Worm (Caenorhabditis elegans): Measurements from ENCODE around the gene nhr-222.
A peak's percentile ranks its signal among the peaks of the same experiment; 100 is the strongest.

Gene nhr-222

ce11 chrV:3523262-3523661, 20.0 kb downstream of the nhr-222 start, which contains the start of gene irg-1:
irg-1 (plus strand) TSS chrV:3523587.
- TF ChIP-seq K12H6.12 (tag; optimal IDR thresholded peaks at IDR 0.05) (no peak), F57A8.1 (GFP tag; optimal IDR thresholded peaks at IDR 0.05) (no peak), cebp-1 (GFP tag; IDR thresholded peaks at IDR 0.05) (peak; percentile 25; the same call in 1 of the 2 replicates), cebp-1 (tag; optimal IDR thresholded peaks at IDR 0.05) (no peak), snpc-1.3 (tag; optimal IDR thresholded peaks at IDR 0.05; ENCODE audit: insufficient read depth) (no peak)

ce11 chrV:3520412-3520811, 22.8 kb downstream of the nhr-222 start:
- peak; percentile 43; the same call in 1 of the 2 replicates for TF ChIP-seq nfyb-1 (GFP tag; IDR thresholded peaks at IDR 0.05)
- TF ChIP-seq madf-6 (GFP tag; IDR thresholded peaks at IDR 0.05), result peak; percentile 41; the same call in 1 of the 2 replicates
- TF ChIP-seq dox-1 (GFP tag; IDR thresholded peaks at IDR 0.05), result peak; percentile 75
- TF ChIP-seq hsf-1 (GFP tag; IDR thresholded peaks at IDR 0.05), result peak; percentile 97
- TF ChIP-seq Y53F4B.3 (GFP tag; IDR thresholded peaks at IDR 0.05), result peak; percentile 18; the same call in 1 of the 2 replicates

ce11 chrV:3517889-3518288, 25.4 kb downstream of the nhr-222 start, which contains the start of gene str-227:
str-227 (plus strand) TSS chrV:3518189.
- TF ChIP-seq hrde-1 (tag; optimal IDR thresholded peaks at IDR 0.05; ENCODE audit: borderline replicate concordance), result no peak

- TF ChIP-seq let-526 (GFP tag; IDR thresholded peaks at IDR 0.05) (no peak), snpc-1.1 (tag; optimal IDR thresholded peaks at IDR 0.05; ENCODE audit: insufficient read depth) (no peak), snpc-3.4 (tag; optimal IDR thresholded peaks at IDR 0.05) (no peak), F57C9.4 (tag; optimal IDR thresholded peaks at IDR 0.05) (no peak)
Observed at ce11 chrV:3512381-3512780, 30.9 kb downstream of the nhr-222 start, which contains the start of gene str-226. str-226 (plus strand) TSS chrV:3512681.

ce11 chrV:3509878-3510277, 33.4 kb downstream of the nhr-222 start, which contains the start of gene str-228:
str-228 (plus strand) TSS chrV:3510178.
- TF ChIP-seq pbrm-1 (GFP tag; IDR thresholded peaks at IDR 0.05), result no peak
- no peak for TF ChIP-seq lsy-27 (tag; optimal IDR thresholded peaks at IDR 0.05; ENCODE audit: borderline replicate concordance, insufficient read depth)
- TF ChIP-seq madf-8 (GFP tag; conservative IDR thresholded peaks at IDR 0.05), result no peak
- TF ChIP-seq nhr-80 (tag; optimal IDR thresholded peaks at IDR 0.05), result no peak
- TF ChIP-seq efl-1 (GFP tag; optimal IDR thresholded peaks at IDR 0.05), result no peak
- no peak for TF ChIP-seq hlh-12 (tag; optimal IDR thresholded peaks at IDR 0.05)

- TF ChIP-seq tlf-1 (GFP tag; optimal IDR thresholded peaks at IDR 0.05), result no peak
- TF ChIP-seq hmg-20 (GFP tag; IDR thresholded peaks at IDR 0.05), result no peak
- no peak for TF ChIP-seq athp-1 (tag; optimal IDR thresholded peaks at IDR 0.05)
- no peak for TF ChIP-seq zim-3 (tag; optimal IDR thresholded peaks at IDR 0.05)
- TF ChIP-seq T07F8.4 (tag; optimal IDR thresholded peaks at IDR 0.05), result no peak
- TF ChIP-seq B0336.3 (GFP tag; IDR thresholded peaks at IDR 0.05), result no peak
- TF ChIP-seq somi-1 (GFP tag; optimal IDR thresholded peaks at IDR 0.05), result no peak
- no peak for TF ChIP-seq tbx-9 (tag; optimal IDR thresholded peaks at IDR 0.05; ENCODE audit: borderline replicate concordance)
- TF ChIP-seq B0019.2 (GFP tag; conservative IDR thresholded peaks at IDR 0.05), result no peak
- TF ChIP-seq hsf-1 (GFP tag; IDR thresholded peaks at IDR 0.05), result no peak
- TF ChIP-seq nfya-2 (GFP tag; IDR thresholded peaks at IDR 0.05), result no peak
- TF ChIP-seq hmg-1.2 (GFP tag; IDR thresholded peaks at IDR 0.05), result no peak
- no peak for TF ChIP-seq die-1 (tag; optimal IDR thresholded peaks at IDR 0.05)
- TF ChIP-seq ceh-79 (tag; optimal IDR thresholded peaks at IDR 0.05), result no peak
- no peak for TF ChIP-seq nfyb-1 (GFP tag; IDR thresholded peaks at IDR 0.05)
- no peak for TF ChIP-seq chd-7 (tag; optimal IDR thresholded peaks at IDR 0.05)
- TF ChIP-seq him-1 (tag; optimal IDR thresholded peaks at IDR 0.05), result no peak
- TF ChIP-seq B0035.1 (tag; optimal IDR thresholded peaks at IDR 0.05), result no peak
Observed at ce11 chrV:3507691-3508090, 35.6 kb downstream of the nhr-222 start, which contains the start of gene str-225. str-225 (plus strand) TSS chrV:3507822.
